Fruit fly (Drosophila melanogaster): ENCODE results near the gene Pi3K68D.

dm6 chr3L:11765695-11766232 is 24.0 kb downstream of the Pi3K68D start, which contains the start of gene loaf:
- TF ChIP-seq psq (optimal IDR thresholded peaks at IDR 0.05) (no peak), pan (optimal IDR thresholded peaks at IDR 0.05) (no peak), CG8478 (optimal IDR thresholded peaks at IDR 0.05) (no peak)

All from whole organism.